Fruit fly (Drosophila melanogaster): ENCODE data around the gene Prx6a.
A peak's percentile ranks its signal among the peaks of the same experiment; 100 is the strongest.

Gene Prx6a

dm6 chr2L:2855204-2855768, 22.7 kb downstream of the Prx6a start (continued):
- TF ChIP-seq CG8089 (GFP tag; optimal IDR thresholded peaks at IDR 0.05) (no peak), h (optimal IDR thresholded peaks at IDR 0.05) (no peak), CG34422 (GFP tag; IDR thresholded peaks at IDR 0.05) (peak; percentile 16; the same call in 1 of the 3 replicates)

dm6 chr2L:2851589-2851988, 26.4 kb downstream of the Prx6a start:
- no peak for TF ChIP-seq CG9215 (GFP tag; IDR thresholded peaks at IDR 0.05)
- TF ChIP-seq Drgx (GFP tag; IDR thresholded peaks at IDR 0.05) = peak; percentile 40; the same call in 1 of the 2 replicates
- TF ChIP-seq Usf (GFP tag; optimal IDR thresholded peaks at IDR 0.05) = no peak
- no peak for TF ChIP-seq CG8478 (optimal IDR thresholded peaks at IDR 0.05)
- TF ChIP-seq Sox102F (GFP tag; optimal IDR thresholded peaks at IDR 0.05) = peak; percentile 8
- no peak for TF ChIP-seq Hr51 (GFP tag; optimal IDR thresholded peaks at IDR 0.05)
- no peak for TF ChIP-seq Nf-YB (GFP tag; optimal IDR thresholded peaks at IDR 0.05)

DNA sequence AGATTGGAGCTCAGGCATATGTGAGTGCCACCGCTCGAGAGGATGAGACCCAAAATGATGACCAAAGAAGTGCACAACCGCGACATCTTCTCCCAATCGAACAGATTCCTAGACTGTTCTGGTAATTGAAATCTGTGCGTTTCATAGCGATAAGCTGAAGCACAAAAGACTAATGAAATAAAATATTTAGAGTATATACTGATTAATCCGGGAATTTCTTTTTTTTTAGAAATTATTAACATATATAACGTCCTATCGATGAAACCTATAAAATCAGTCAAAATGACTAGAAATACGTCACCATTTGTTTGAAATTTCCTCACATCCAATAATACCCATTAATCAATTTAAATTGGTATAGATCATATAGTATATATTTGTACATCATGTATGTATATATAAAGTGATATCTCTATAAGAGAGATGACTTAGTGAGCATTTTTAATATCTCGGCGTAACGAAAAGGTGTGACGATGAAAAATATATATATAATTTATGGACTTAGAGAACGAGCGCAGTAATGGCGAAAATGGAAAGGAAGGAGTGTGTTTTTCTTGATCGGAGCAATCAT, 30.8 kb downstream of the Prx6a start, which contains the start of the genes CG3117 and CG2983:
Gene CG3117 (minus strand): TSS at position 101 of the 571 bp plus-strand sequence.
Gene CG2983 (plus strand): TSS at position 521 of the 571 bp plus-strand sequence.
- no peak for TF ChIP-seq E2f1 (GFP tag; IDR thresholded peaks at IDR 0.05)
- TF ChIP-seq exex (tag; optimal IDR thresholded peaks at IDR 0.05) = no peak
- TF ChIP-seq CG32532 (GFP tag; IDR thresholded peaks at IDR 0.05) = no peak
- no peak for TF ChIP-seq CG15514 (GFP tag; optimal IDR thresholded peaks at IDR 0.05)

DNA sequence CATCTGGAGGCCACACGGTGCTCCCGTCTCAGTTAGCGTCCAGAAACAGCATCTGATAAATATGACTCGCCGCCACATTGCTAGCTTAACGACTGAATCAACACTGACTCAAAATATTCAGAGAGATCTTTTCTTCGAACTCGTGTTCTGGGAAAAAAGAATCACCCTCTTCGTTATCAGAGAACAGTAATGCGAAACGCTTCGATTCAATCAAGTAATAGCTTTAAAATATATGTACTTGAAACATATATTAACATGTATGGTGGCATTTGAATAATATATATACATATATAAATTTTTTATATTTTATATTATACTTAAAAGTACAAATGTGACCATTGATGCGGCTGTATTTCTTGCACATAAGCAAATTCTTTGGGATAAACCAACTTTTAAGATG, 32.4 kb downstream of the Prx6a start, which contains the start of gene CG18557:
Gene CG18557 (minus strand): TSS at position 101 of the 400 bp plus-strand sequence.
- TF ChIP-seq H2.0 (GFP tag; IDR thresholded peaks at IDR 0.05) (no peak), CG32532 (GFP tag; IDR thresholded peaks at IDR 0.05) (no peak), zf30C (GFP tag; optimal IDR thresholded peaks at IDR 0.05) (no peak), gcm (GFP tag; optimal IDR thresholded peaks at IDR 0.05) (no peak), Xrp1 (GFP tag; IDR thresholded peaks at IDR 0.05) (no peak), gfzf (GFP tag; optimal IDR thresholded peaks at IDR 0.05) (no peak), Doc2 (GFP tag; IDR thresholded peaks at IDR 0.05) (no peak), Mrtf (GFP tag; IDR thresholded peaks at IDR 0.05) (no peak), Dbx (GFP tag; IDR thresholded peaks at IDR 0.05) (no peak), Atf-2 (GFP tag; optimal IDR thresholded peaks at IDR 0.05) (no peak)

- TF ChIP-seq bowl (GFP tag; IDR thresholded peaks at IDR 0.05) (no peak), twi (tag; optimal IDR thresholded peaks at IDR 0.05) (no peak), ci (GFP tag; IDR thresholded peaks at IDR 0.05) (no peak), CG12219 (GFP tag; optimal IDR thresholded peaks at IDR 0.05) (no peak), CG12744 (GFP tag; optimal IDR thresholded peaks at IDR 0.05) (no peak), CG5180 (GFP tag; optimal IDR thresholded peaks at IDR 0.05) (no peak), Dek (tag; optimal IDR thresholded peaks at IDR 0.05) (no peak), yki (optimal IDR thresholded peaks at IDR 0.05) (no peak), lab (GFP tag; optimal IDR thresholded peaks at IDR 0.05) (no peak), ash1 (GFP tag; optimal IDR thresholded peaks at IDR 0.05) (no peak), Pdp1 (GFP tag; optimal IDR thresholded peaks at IDR 0.05) (no peak), Jarid2 (GFP tag; optimal IDR thresholded peaks at IDR 0.05) (no peak), bigmax (GFP tag; optimal IDR thresholded peaks at IDR 0.05) (no peak)
Observed at dm6 chr2L:2844413-2844812, 33.6 kb downstream of the Prx6a start, which contains the start of gene CG18558. Gene CG18558 (minus strand): TSS chr2L:2844513.
